Worm (Caenorhabditis elegans) whole organism, late embryonic: ENCODE measurements around the gene rnp-9.

Experiments used
- C38D4.7 ChIP-seq: fragments of 200-800 bp; sonication (Bioruptor generic); optimal IDR thresholded peaks from 2 replicates; lab custom pipeline; 2018; ENCODE audit warnings: mild to moderate bottlenecking, missing genetic modification characterization, moderate library complexity, missing compliant biosample characterization
- F13H6.1 ChIP-seq: sonication (generic microtip); optimal IDR thresholded peaks from 2 replicates; lab custom pipeline; 2016; ENCODE audit warnings: missing genetic modification characterization, missing compliant biosample characterization
- K02D7.2 ChIP-seq: sonication (generic microtip); optimal IDR thresholded peaks from 2 replicates; lab custom pipeline; 2017; ENCODE audit warnings: mild to moderate bottlenecking, missing genetic modification characterization, missing compliant biosample characterization
- K09A11.1 ChIP-seq: sonication (generic microtip); optimal IDR thresholded peaks from 2 replicates; lab custom pipeline; 2017; ENCODE audit warnings: antibody characterized with exemption, mild to moderate bottlenecking, missing genetic modification characterization, missing compliant biosample characterization; ENCODE audit not compliant: insufficient read depth
- Y22D7AL.16 ChIP-seq: sonication (generic microtip); optimal IDR thresholded peaks from 2 replicates; lab custom pipeline; 2016; ENCODE audit warnings: missing genetic modification characterization, missing compliant biosample characterization
- ahr-1 ChIP-seq: sonication (generic microtip); optimal IDR thresholded peaks from 2 replicates; lab custom pipeline; 2016; ENCODE audit warnings: missing genetic modification characterization, missing compliant biosample characterization
- ama-1 ChIP-seq: fragments of 150-350 bp; optimal IDR thresholded peaks from 2 replicates; lab custom pipeline; 2014
- ceh-18 ChIP-seq: sonication (generic microtip); optimal IDR thresholded peaks from 2 replicates; lab custom pipeline; 2016; ENCODE audit warnings: missing genetic modification characterization, missing compliant biosample characterization
- ceh-19 ChIP-seq: fragments of 200-800 bp; sonication (Bioruptor generic); optimal IDR thresholded peaks from 2 replicates; lab custom pipeline; 2018; ENCODE audit warnings: mild to moderate bottlenecking, missing genetic modification characterization, missing compliant biosample characterization
- ceh-2 ChIP-seq: sonication (generic microtip); optimal IDR thresholded peaks from 2 replicates; lab custom pipeline; 2016; ENCODE audit warnings: missing genotype, missing genetic modification characterization, missing compliant biosample characterization
- ceh-24 ChIP-seq: sonication (generic microtip); optimal IDR thresholded peaks from 2 replicates; lab custom pipeline; 2016; ENCODE audit warnings: mild to moderate bottlenecking, missing genetic modification characterization, missing compliant biosample characterization
- ceh-31 ChIP-seq: sonication (generic microtip); optimal IDR thresholded peaks from 2 replicates; lab custom pipeline; 2016; ENCODE audit warnings: missing genetic modification characterization, missing compliant biosample characterization
- ceh-48 ChIP-seq: sonication (generic microtip); optimal IDR thresholded peaks from 2 replicates; lab custom pipeline; 2016; ENCODE audit warnings: missing genetic modification characterization, inconsistent platforms, missing compliant biosample characterization
- ceh-6 ChIP-seq: fragments of 200-800 bp; sonication (Bioruptor generic); optimal IDR thresholded peaks from 2 replicates; lab custom pipeline; 2018; ENCODE audit warnings: mild to moderate bottlenecking, missing genetic modification characterization, missing compliant biosample characterization
- ceh-9 ChIP-seq: sonication (generic microtip); optimal IDR thresholded peaks from 2 replicates; lab custom pipeline; 2016; ENCODE audit warnings: mild to moderate bottlenecking, missing genetic modification characterization, inconsistent platforms, missing compliant biosample characterization
- che-1 ChIP-seq: sonication (generic microtip); optimal IDR thresholded peaks from 2 replicates; lab custom pipeline; 2016; ENCODE audit warnings: mild to moderate bottlenecking, missing genetic modification characterization, missing compliant biosample characterization
- dve-1 ChIP-seq: sonication (generic microtip); optimal IDR thresholded peaks from 2 replicates; lab custom pipeline; 2017; ENCODE audit warnings: antibody characterized with exemption, mild to moderate bottlenecking, missing genetic modification characterization, missing compliant biosample characterization
- elt-2 ChIP-seq: sonication (generic microtip); optimal IDR thresholded peaks from 2 replicates; lab custom pipeline; 2016; ENCODE audit warnings: missing genetic modification reagents, missing genetic modification characterization, missing compliant biosample characterization
- eyg-1 ChIP-seq: sonication (generic microtip); optimal IDR thresholded peaks from 2 replicates; lab custom pipeline; 2016; ENCODE audit warnings: missing genotype, missing genetic modification characterization, missing compliant biosample characterization
- fax-1 ChIP-seq: sonication (generic microtip); optimal IDR thresholded peaks from 2 replicates; lab custom pipeline; 2016; ENCODE audit warnings: missing genotype, missing genetic modification characterization, missing compliant biosample characterization
- fkh-10 ChIP-seq: fragments of 150-350 bp; optimal IDR thresholded peaks from 2 replicates; lab custom pipeline; 2014; ENCODE audit warnings: missing biosample characterization, missing genetic modification reagents, missing genetic modification characterization
- gmeb-2 ChIP-seq: sonication (generic microtip); optimal IDR thresholded peaks from 2 replicates; lab custom pipeline; 2016; ENCODE audit warnings: missing genetic modification characterization, inconsistent platforms, missing compliant biosample characterization
- hlh-13 ChIP-seq: fragments of 200-800 bp; sonication (Bioruptor generic); optimal IDR thresholded peaks from 2 replicates; lab custom pipeline; 2018; ENCODE audit warnings: mild to moderate bottlenecking, missing genetic modification characterization, missing compliant biosample characterization
- hlh-15 ChIP-seq: sonication (generic microtip); optimal IDR thresholded peaks from 2 replicates; lab custom pipeline; 2016; ENCODE audit warnings: missing genetic modification characterization, missing compliant biosample characterization
- hlh-6 ChIP-seq: sonication (generic microtip); optimal IDR thresholded peaks from 2 replicates; lab custom pipeline; 2016; ENCODE audit warnings: missing genotype, missing genetic modification characterization, missing compliant biosample characterization
- hlh-8 ChIP-seq: sonication (generic microtip); optimal IDR thresholded peaks from 2 replicates; lab custom pipeline; 2016; ENCODE audit warnings: missing genotype, missing genetic modification characterization, missing compliant biosample characterization
- madf-2 ChIP-seq: sonication (generic microtip); optimal IDR thresholded peaks from 2 replicates; lab custom pipeline; 2017; ENCODE audit warnings: missing genetic modification characterization, missing compliant biosample characterization
- npax-4 ChIP-seq: sonication (generic microtip); optimal IDR thresholded peaks from 2 replicates; lab custom pipeline; 2016; ENCODE audit warnings: missing genetic modification characterization, missing compliant biosample characterization
- odd-2 ChIP-seq: sonication (generic microtip); optimal IDR thresholded peaks from 2 replicates; lab custom pipeline; 2017; ENCODE audit warnings: antibody characterized with exemption, mild to moderate bottlenecking, missing genetic modification characterization, missing compliant biosample characterization
- pag-3 ChIP-seq: sonication (generic microtip); optimal IDR thresholded peaks from 2 replicates; lab custom pipeline; 2016; ENCODE audit warnings: missing compliant biosample characterization, missing genetic modification characterization, borderline replicate concordance
- pat-9 ChIP-seq: fragments of 200-800 bp; sonication (Bioruptor generic); optimal IDR thresholded peaks from 2 replicates; lab custom pipeline; 2018; ENCODE audit warnings: mild to moderate bottlenecking, missing genetic modification characterization, moderate library complexity, missing compliant biosample characterization
- pha-4 ChIP-seq: fragments of 150-350 bp; optimal IDR thresholded peaks from 2 replicates; lab custom pipeline; 2018; ENCODE audit warnings: missing biosample characterization, missing genetic modification reagents, missing genetic modification characterization
- pqm-1 ChIP-seq: sonication (generic microtip); optimal IDR thresholded peaks from 2 replicates; lab custom pipeline; 2016; ENCODE audit warnings: missing genetic modification characterization, missing compliant biosample characterization
- ref-2 ChIP-seq: sonication (generic microtip); optimal IDR thresholded peaks from 2 replicates; lab custom pipeline; 2016; ENCODE audit warnings: missing genetic modification characterization, missing compliant biosample characterization
- rnt-1 ChIP-seq: sonication (generic microtip); optimal IDR thresholded peaks from 2 replicates; lab custom pipeline; 2016; ENCODE audit warnings: missing genetic modification characterization, missing compliant biosample characterization
- syd-9 ChIP-seq: sonication (generic microtip); optimal IDR thresholded peaks from 2 replicates; lab custom pipeline; 2016; ENCODE audit warnings: mild to moderate bottlenecking, missing genetic modification characterization, moderate library complexity, missing compliant biosample characterization
- tbx-7 ChIP-seq: sonication (generic microtip); optimal IDR thresholded peaks from 2 replicates; lab custom pipeline; 2016; ENCODE audit warnings: missing genotype, missing genetic modification characterization, missing compliant biosample characterization
- unc-3 ChIP-seq, 2 experiments: fragments of 200-800 bp in 1 of 2; sonication (Bioruptor generic) in 1 of 2; sonication (generic microtip) in 1 of 2; conservative IDR thresholded peaks in 1 of 2; optimal IDR thresholded peaks in 1 of 2; 2 replicates each; pipeline versions ENCODE4 v1.3.6 to Lab custom; 2016 to 2022; ENCODE audit warnings: missing compliant biosample characterization in 2 of 2, missing genetic modification characterization in 2 of 2, missing genetic modification reagents in 1 of 2
- unc-42 ChIP-seq: sonication (generic microtip); optimal IDR thresholded peaks from 2 replicates; lab custom pipeline; 2016; ENCODE audit warnings: missing genotype, missing genetic modification characterization, missing compliant biosample characterization
- unc-55 ChIP-seq: sonication (generic microtip); optimal IDR thresholded peaks from 2 replicates; lab custom pipeline; 2017; ENCODE audit warnings: missing biosample characterization, missing genetic modification reagents, missing genetic modification characterization
- unc-86 ChIP-seq: sonication (generic microtip); optimal IDR thresholded peaks from 2 replicates; lab custom pipeline; 2016; ENCODE audit warnings: missing genetic modification characterization, missing compliant biosample characterization
- zip-5 ChIP-seq: sonication (generic microtip); optimal IDR thresholded peaks from 2 replicates; lab custom pipeline; 2016; ENCODE audit warnings: missing genetic modification characterization, missing compliant biosample characterization
- ztf-16 ChIP-seq: sonication (generic microtip); optimal IDR thresholded peaks from 2 replicates; lab custom pipeline; 2017; ENCODE audit warnings: missing genetic modification characterization, missing compliant biosample characterization

The rnp-9 gene

ce11 chrX:10167005-10167404, at the start of gene rnp-9:
Gene rnp-9 (plus strand): TSS chrX:10167305.
- TF ChIP-seq hlh-8 (tag; lab: Kevin White, UChicago) (no peak), unc-86 (tag; lab: Kevin White, UChicago) (no peak), che-1 (tag; lab: Kevin White, UChicago) (no peak), dve-1 (no peak), elt-2 (no peak), ceh-24 (no peak), ztf-16 (tag; lab: Kevin White, UChicago) (no peak), npax-4 (tag; lab: Kevin White, UChicago) (no peak), ceh-31 (tag; lab: Kevin White, UChicago) (no peak), eyg-1 (tag; lab: Kevin White, UChicago) (no peak), tbx-7 (tag; lab: Kevin White, UChicago) (no peak), Y22D7AL.16 (tag; lab: Kevin White, UChicago) (no peak)

- TF ChIP-seq unc-42 (tag; lab: Kevin White, UChicago), result no peak
- TF ChIP-seq ceh-9 (tag; lab: Kevin White, UChicago), result no peak
- TF ChIP-seq ama-1, result no peak
These were observed 44.1 kb upstream of the rnp-9 start for ce11 chrX:10123015-10123414.

ce11 chrX:10124338-10124737, 42.8 kb upstream of the rnp-9 start:
- no peak for TF ChIP-seq Y22D7AL.16 (tag; lab: Kevin White, UChicago)
- TF ChIP-seq ahr-1, result no peak
- no peak for TF ChIP-seq fkh-10 (GFP tag; lab: Kevin White, UChicago)
- no peak for TF ChIP-seq npax-4 (tag; lab: Kevin White, UChicago)
- no peak for TF ChIP-seq pqm-1 (tag; lab: Kevin White, UChicago)
- no peak for TF ChIP-seq pha-4 (tag; lab: Kevin White, UChicago)
- TF ChIP-seq hlh-15, result no peak
- TF ChIP-seq pag-3 (tag; lab: Kevin White, UChicago), result no peak
- peak; percentile 30 for TF ChIP-seq dve-1

- TF ChIP-seq npax-4 (tag; lab: Kevin White, UChicago), result no peak
- TF ChIP-seq unc-55 (GFP tag; lab: Kevin White, UChicago), result peak; percentile 45
- TF ChIP-seq K09A11.1 (tag; lab: Kevin White, UChicago), result no peak
These were observed 36.9 kb upstream of the rnp-9 start for ce11 chrX:10130159-10130558.

ce11 chrX:10132546-10133032, 34.5 kb upstream of the rnp-9 start:
- TF ChIP-seq pag-3 (tag; lab: Kevin White, UChicago) (peak; percentile 24), unc-3 (GFP tag; conservative IDR thresholded peaks at IDR 0.05; lab: Robert Waterston, UW) (peak; percentile 77), unc-3 (tag; optimal IDR thresholded peaks at IDR 0.05; lab: Kevin White, UChicago) (peak; percentile 21), ref-2 (tag; lab: Kevin White, UChicago) (peak; percentile 68), rnt-1 (peak; percentile 21), pat-9 (tag; lab: Kevin White, UChicago) (peak; percentile 65), K02D7.2 (tag; lab: Kevin White, UChicago) (peak; percentile 23), unc-42 (tag; lab: Kevin White, UChicago) (peak; percentile 53), hlh-13 (GFP tag; lab: Kevin White, UChicago) (peak; percentile 36), fax-1 (tag; lab: Kevin White, UChicago) (peak; percentile 31), ceh-19 (GFP tag; lab: Kevin White, UChicago) (peak; percentile 69), odd-2 (tag; lab: Kevin White, UChicago) (peak; percentile 42), eyg-1 (tag; lab: Kevin White, UChicago) (peak; percentile 9), gmeb-2 (peak; percentile 78), elt-2 (peak; percentile 78), che-1 (tag; lab: Kevin White, UChicago) (peak; percentile 77), F13H6.1 (tag; lab: Kevin White, UChicago) (peak; percentile 42), ceh-48 (tag; lab: Kevin White, UChicago) (peak; percentile 63), madf-2 (tag; lab: Kevin White, UChicago) (peak; percentile 59), dve-1 (peak; percentile 41), ceh-18 (tag; lab: Kevin White, UChicago) (peak; percentile 28), ceh-2 (tag; lab: Kevin White, UChicago) (peak; percentile 56), hlh-6 (tag; lab: Kevin White, UChicago) (peak; percentile 56), ceh-6 (peak; percentile 74), zip-5 (peak; percentile 41), C38D4.7 (GFP tag; lab: Kevin White, UChicago) (peak; percentile 36), K09A11.1 (tag; lab: Kevin White, UChicago) (peak; percentile 65), syd-9 (tag; lab: Kevin White, UChicago) (peak; percentile 84), ceh-31 (tag; lab: Kevin White, UChicago) (peak; percentile 57)
